Fruit fly (Drosophila melanogaster) whole organism, embryonic: ENCODE measurements around the gene TbCMF46.
A peak's percentile ranks its signal among the peaks of the same experiment; 100 is the strongest.

Experiments
- CG11723 ChIP-seq: fragments of 200-800 bp; sonication (Bioruptor generic); optimal IDR thresholded peaks from 2 replicates; lab custom pipeline; 2017; ENCODE audit warnings: missing biosample characterization, mild to moderate bottlenecking, missing genetic modification characterization
- CG15696 ChIP-seq: fragments of 200-800 bp; sonication (Bioruptor generic); optimal IDR thresholded peaks from 2 replicates; lab custom pipeline; 2019; ENCODE audit warnings: missing biosample characterization, mild to moderate bottlenecking, missing genetic modification characterization, moderate library complexity
- CG17328 ChIP-seq: fragments of 200-800 bp; sonication (Bioruptor generic); IDR thresholded peaks from 2 replicates; pipeline ENCODE4 v1.3.6; 2022; ENCODE audit warnings: missing biosample characterization, missing genetic modification characterization
- CG8359 ChIP-seq: fragments of 200-800 bp; sonication (Bioruptor generic); optimal IDR thresholded peaks from 2 replicates; lab custom pipeline; 2017; ENCODE audit warnings: missing biosample characterization, mild to moderate bottlenecking, missing genetic modification characterization, borderline replicate concordance
- Scr ChIP-seq: fragments of 200-800 bp; sonication (Bioruptor generic); IDR thresholded peaks from 2 replicates; pipeline ENCODE4 v1.3.6; 2022; ENCODE audit warnings: missing biosample characterization, missing genetic modification characterization; ENCODE audit not compliant: partially characterized antibody
- Sox102F ChIP-seq: fragments of 200-800 bp; sonication (Bioruptor generic); optimal IDR thresholded peaks from 2 replicates; lab custom pipeline; 2018; ENCODE audit warnings: missing biosample characterization, mild to moderate bottlenecking, missing genetic modification characterization, moderate library complexity
- Xbp1 ChIP-seq: fragments of 200-800 bp; sonication (Bioruptor generic); optimal IDR thresholded peaks from 3 replicates; lab custom pipeline; 2016; ENCODE audit warnings: missing biosample characterization, mild to moderate bottlenecking, missing genetic modification characterization
- eyg ChIP-seq: fragments of 200-800 bp; sonication (Bioruptor generic); optimal IDR thresholded peaks from 3 replicates; lab custom pipeline; 2016; ENCODE audit warnings: missing biosample characterization, missing genetic modification characterization
- ham ChIP-seq: fragments of 200-800 bp; sonication (Bioruptor generic); IDR thresholded peaks from 2 replicates; pipeline ENCODE4 v1.3.6; 2022; ENCODE audit warnings: missing biosample characterization, missing genetic modification characterization
- luna ChIP-seq: fragments of 200-800 bp; sonication (Bioruptor generic); optimal IDR thresholded peaks from 2 replicates; lab custom pipeline; 2016; ENCODE audit warnings: missing biosample characterization, missing genetic modification characterization
- nau ChIP-seq: fragments of 200-800 bp; sonication (Bioruptor generic); optimal IDR thresholded peaks from 3 replicates; lab custom pipeline; 2017; ENCODE audit warnings: missing biosample characterization, mild to moderate bottlenecking, missing genetic modification characterization, missing genetic modification reagents
- pros ChIP-seq: fragments of 200-800 bp; sonication (Bioruptor generic); optimal IDR thresholded peaks from 3 replicates; lab custom pipeline; 2019; ENCODE audit warnings: missing biosample characterization, mild to moderate bottlenecking, missing genetic modification characterization, moderate library complexity
- vnd ChIP-seq: fragments of 200-800 bp; sonication (Bioruptor generic); IDR thresholded peaks from 3 replicates; pipeline ENCODE4 v1.3.6; 2022; ENCODE audit warnings: missing biosample characterization, missing genetic modification characterization; ENCODE audit not compliant: partially characterized antibody

- no peak for TF ChIP-seq nau (GFP tag; lab: Kevin White, UChicago)
- TF ChIP-seq CG11723 = no peak
- peak; percentile 90 for TF ChIP-seq Scr (GFP tag; lab: Robert Waterston, UW)
- TF ChIP-seq Xbp1 (GFP tag; lab: Kevin White, UChicago) = no peak
- peak; percentile 85 for TF ChIP-seq vnd (GFP tag; lab: Robert Waterston, UW)
- no peak for TF ChIP-seq eyg (GFP tag; lab: Kevin White, UChicago)
- TF ChIP-seq pros (GFP tag; lab: Kevin White, UChicago) = no peak
- TF ChIP-seq ham = no peak
- no peak for TF ChIP-seq luna
- no peak for TF ChIP-seq CG15696 (tag; lab: Kevin White, UChicago)
- TF ChIP-seq CG17328 (GFP tag; lab: Robert Waterston, UW) = 0 out of 2 replicates have a peak, but pooled peaks have one; percentile 18
- no peak for TF ChIP-seq Sox102F (GFP tag; lab: Kevin White, UChicago)
- TF ChIP-seq CG8359 (GFP tag; lab: Kevin White, UChicago) = no peak
Measured at dm6 chr2L:9890576-9890975, 34.1 kb downstream of the TbCMF46 start, which contains the start of the genes CG34183 and CG4537.
